Fruit fly (Drosophila melanogaster): ENCODE results near the gene CG2656.

dm6 chr3R:7139188-7140038, 5.1 kb upstream of the CG2656 start:
- TF ChIP-seq gl (tag; optimal IDR thresholded peaks at IDR 0.05): no peak
- TF ChIP-seq CG10348 (GFP tag; IDR thresholded peaks at IDR 0.05): no peak
- no peak for TF ChIP-seq CG12605 (GFP tag; IDR thresholded peaks at IDR 0.05)
- TF ChIP-seq Snoo (tag; optimal IDR thresholded peaks at IDR 0.05): no peak
- no peak for TF ChIP-seq CG9948 (tag; optimal IDR thresholded peaks at IDR 0.05)
- no peak for TF ChIP-seq CG34367 (tag; optimal IDR thresholded peaks at IDR 0.05)
- TF ChIP-seq CG8301 (tag; optimal IDR thresholded peaks at IDR 0.05): no peak
- no peak for TF ChIP-seq CG13204 (GFP tag; optimal IDR thresholded peaks at IDR 0.05)
- no peak for TF ChIP-seq Pif1B (GFP tag; optimal IDR thresholded peaks at IDR 0.05)
- TF ChIP-seq CG32121 (GFP tag; IDR thresholded peaks at IDR 0.05): no peak
- no peak for TF ChIP-seq CG14655 (GFP tag; optimal IDR thresholded peaks at IDR 0.05)

Data from whole organism, pupa.